Fruit fly (Drosophila melanogaster) Kc167 (cell line): Measurements from ENCODE around the gene CG42709.

Experiments
- Sin3A ChIP-seq: fragments of >200 bp; optimal IDR thresholded peaks from 2 replicates; lab custom pipeline; 2018; ENCODE audit warnings: missing external identifiers
- h ChIP-seq: fragments of >200 bp; optimal IDR thresholded peaks from 3 replicates; lab custom pipeline; 2018; ENCODE audit warnings: missing external identifiers
- psq ChIP-seq: fragments of >200 bp; optimal IDR thresholded peaks from 2 replicates; lab custom pipeline; 2017; ENCODE audit warnings: missing external identifiers
- ttk ChIP-seq: sonication (Bioruptor generic); optimal IDR thresholded peaks from 2 replicates; lab custom pipeline; 2017; ENCODE audit warnings: missing external identifiers

DNA sequence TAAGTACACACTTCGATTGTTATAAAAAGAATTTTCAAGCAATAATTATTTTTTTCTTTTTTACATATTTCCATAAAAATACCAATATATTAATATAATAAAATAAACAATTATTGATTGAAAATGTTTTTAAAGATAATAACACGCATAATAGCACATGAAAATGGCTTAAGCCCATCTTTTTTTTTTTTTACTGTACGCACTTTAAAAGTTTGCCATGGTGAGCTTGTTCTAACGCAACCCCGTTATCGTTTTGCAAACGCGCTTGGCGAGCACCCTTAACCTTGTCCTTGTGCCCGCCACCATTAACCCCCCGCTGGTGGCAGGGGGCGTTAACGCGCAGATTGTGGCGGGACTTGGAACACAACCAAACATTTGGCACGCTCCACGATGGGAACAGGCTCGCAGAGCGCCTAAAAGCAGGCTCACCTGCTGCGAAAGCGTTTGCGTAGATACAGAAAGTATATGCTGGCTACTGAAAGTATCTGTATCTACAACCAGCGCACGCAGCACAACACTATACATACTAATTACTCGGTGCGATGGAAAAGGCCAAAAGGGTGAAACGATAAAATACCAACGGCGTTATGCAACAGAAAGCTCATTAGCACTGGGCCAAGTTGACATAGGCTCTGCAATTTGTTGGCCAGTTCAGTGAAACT, 44.0 kb downstream of the CG42709 start:
- TF ChIP-seq h (no peak), Sin3A (lab: Kevin White, UChicago) (no peak), ttk (no peak), psq (lab: Kevin White, UChicago) (no peak)
